Fruit fly (Drosophila melanogaster) whole organism, embryonic: ENCODE measurements around the gene Hmbs.

Experiments used
- Abd-B ChIP-seq: fragments of 200-800 bp; sonication (Bioruptor generic); optimal IDR thresholded peaks from 2 replicates; lab custom pipeline; 2018; ENCODE audit warnings: missing biosample characterization, mild to moderate bottlenecking, missing genetic modification characterization, moderate library complexity
- Atf6 ChIP-seq: fragments of 200-800 bp; sonication (Bioruptor generic); IDR thresholded peaks from 2 replicates; pipeline ENCODE4 v1.3.6; 2022; ENCODE audit warnings: missing biosample characterization, missing genetic modification characterization
- B-H1 ChIP-seq: fragments of 200-800 bp; sonication (Bioruptor generic); IDR thresholded peaks from 3 replicates; pipeline ENCODE4 v1.3.6; 2022; ENCODE audit warnings: missing biosample characterization, missing genetic modification characterization
- CG11398 ChIP-seq: fragments of 200-800 bp; sonication (Bioruptor generic); optimal IDR thresholded peaks from 2 replicates; lab custom pipeline; 2016; ENCODE audit warnings: missing biosample characterization, missing genetic modification characterization
- CG11695 ChIP-seq: fragments of 200-800 bp; sonication (Bioruptor generic); IDR thresholded peaks from 3 replicates; pipeline ENCODE4 v1.3.6; 2022; ENCODE audit warnings: missing biosample characterization, missing genetic modification characterization
- CG11696 ChIP-seq: fragments of 200-800 bp; sonication (Bioruptor generic); IDR thresholded peaks from 2 replicates; pipeline ENCODE4 v1.3.6; 2022; ENCODE audit warnings: missing biosample characterization, missing genetic modification characterization
- CG12659 ChIP-seq: fragments of 200-800 bp; sonication (Bioruptor generic); optimal IDR thresholded peaks from 3 replicates; lab custom pipeline; 2017; ENCODE audit warnings: mild to moderate bottlenecking, missing biosample characterization, missing genetic modification reagents, missing genetic modification characterization
- CG14860 ChIP-seq: fragments of 200-800 bp; sonication (Bioruptor generic); IDR thresholded peaks from 3 replicates; pipeline ENCODE4 v1.3.6; 2022; ENCODE audit warnings: missing biosample characterization, missing genetic modification characterization; ENCODE audit not compliant: partially characterized antibody
- CG1602 ChIP-seq: fragments of 200-800 bp; sonication (Bioruptor generic); optimal IDR thresholded peaks from 3 replicates; lab custom pipeline; 2016; ENCODE audit warnings: missing biosample characterization, missing genetic modification characterization
- CG17359 ChIP-seq: fragments of 200-800 bp; sonication (Bioruptor generic); optimal IDR thresholded peaks from 3 replicates; lab custom pipeline; 2018; ENCODE audit warnings: missing biosample characterization, mild to moderate bottlenecking, missing genetic modification characterization, moderate library complexity
- CG17802 ChIP-seq: fragments of 200-800 bp; sonication (Bioruptor generic); optimal IDR thresholded peaks from 2 replicates; lab custom pipeline; 2018; ENCODE audit warnings: missing biosample characterization, mild to moderate bottlenecking, missing genetic modification characterization, moderate library complexity
- CG18764 ChIP-seq: fragments of 200-800 bp; sonication (Bioruptor generic); optimal IDR thresholded peaks from 3 replicates; lab custom pipeline; 2016; ENCODE audit warnings: missing biosample characterization, missing genetic modification characterization
- CG2202 ChIP-seq: fragments of 200-800 bp; sonication (Bioruptor generic); optimal IDR thresholded peaks from 2 replicates; lab custom pipeline; 2018; ENCODE audit warnings: missing biosample characterization, mild to moderate bottlenecking, missing genetic modification characterization
- CG2678 ChIP-seq: fragments of 200-800 bp; sonication (Bioruptor generic); optimal IDR thresholded peaks from 3 replicates; lab custom pipeline; 2019; ENCODE audit warnings: missing biosample characterization, mild to moderate bottlenecking, missing genetic modification characterization, moderate library complexity
- CG31365 ChIP-seq: fragments of 200-800 bp; sonication (Bioruptor generic); optimal IDR thresholded peaks from 2 replicates; lab custom pipeline; 2018; ENCODE audit warnings: missing biosample characterization, mild to moderate bottlenecking, missing genetic modification characterization
- CG3838 ChIP-seq: fragments of 200-800 bp; sonication (Bioruptor generic); optimal IDR thresholded peaks from 3 replicates; lab custom pipeline; 2016; ENCODE audit warnings: missing biosample characterization, missing genetic modification characterization
- CG4282 ChIP-seq: fragments of 200-800 bp; sonication (Bioruptor generic); optimal IDR thresholded peaks from 2 replicates; lab custom pipeline; 2016; ENCODE audit warnings: missing biosample characterization, missing genetic modification characterization
- CG4707 ChIP-seq: fragments of 200-800 bp; sonication (Bioruptor generic); optimal IDR thresholded peaks from 2 replicates; lab custom pipeline; 2018; ENCODE audit warnings: missing biosample characterization, mild to moderate bottlenecking, missing genetic modification characterization, moderate library complexity
- CG6175 ChIP-seq: fragments of 200-800 bp; sonication (Bioruptor generic); IDR thresholded peaks from 3 replicates; pipeline ENCODE4 v1.3.6; 2022; ENCODE audit warnings: missing biosample characterization, missing genetic modification characterization
- CG6272 ChIP-seq: fragments of 200-800 bp; sonication (Bioruptor generic); IDR thresholded peaks from 2 replicates; pipeline ENCODE4 v1.3.6; 2022; ENCODE audit warnings: missing biosample characterization, missing genetic modification characterization
- CG6683 ChIP-seq: fragments of 200-800 bp; sonication (Bioruptor generic); optimal IDR thresholded peaks from 2 replicates; lab custom pipeline; 2017; ENCODE audit warnings: missing biosample characterization, mild to moderate bottlenecking, missing genetic modification characterization, missing genetic modification reagents
- CG8924 ChIP-seq: fragments of 200-800 bp; optimal IDR thresholded peaks from 3 replicates; lab custom pipeline; 2019; ENCODE audit warnings: missing biosample characterization, mild to moderate bottlenecking, missing genetic modification characterization, moderate library complexity
- CHES-1-like ChIP-seq: fragments of 200-800 bp; sonication (Bioruptor generic); optimal IDR thresholded peaks from 2 replicates; lab custom pipeline; 2016; ENCODE audit warnings: missing biosample characterization, missing genetic modification characterization
- CTCF ChIP-seq: fragments of 200-800 bp; sonication (Bioruptor generic); optimal IDR thresholded peaks from 2 replicates; lab custom pipeline; 2017; ENCODE audit warnings: missing biosample characterization, mild to moderate bottlenecking, missing genetic modification characterization, moderate library complexity
- Camta ChIP-seq: fragments of 200-800 bp; sonication (Bioruptor generic); optimal IDR thresholded peaks from 2 replicates; lab custom pipeline; 2016; ENCODE audit warnings: missing biosample characterization, missing genetic modification characterization
- CrebB ChIP-seq: fragments of 200-800 bp; sonication (Bioruptor generic); optimal IDR thresholded peaks from 3 replicates; lab custom pipeline; 2018; ENCODE audit warnings: missing biosample characterization, mild to moderate bottlenecking, missing genetic modification characterization
- Dll ChIP-seq: fragments of 200-800 bp; sonication (Bioruptor generic); IDR thresholded peaks from 4 replicates; pipeline ENCODE4 v1.3.6; 2022; ENCODE audit warnings: missing biosample characterization, missing genetic modification characterization; ENCODE audit not compliant: partially characterized antibody
- Hand ChIP-seq: fragments of 200-800 bp; sonication (Bioruptor generic); optimal IDR thresholded peaks from 2 replicates; lab custom pipeline; 2017; ENCODE audit warnings: mild to moderate bottlenecking, missing biosample characterization, missing genetic modification reagents, missing genetic modification characterization
- HmgZ ChIP-seq: fragments of 200-800 bp; sonication (Bioruptor generic); optimal IDR thresholded peaks from 2 replicates; lab custom pipeline; 2018; ENCODE audit warnings: missing biosample characterization, mild to moderate bottlenecking, missing genetic modification characterization
- Hr51 ChIP-seq, 2 experiments: fragments of 200-800 bp; sonication (Bioruptor generic); optimal IDR thresholded peaks; 2 replicates in 1 of 2; 3 replicates in 1 of 2; lab custom pipeline; 2016 to 2018; ENCODE audit warnings: missing biosample characterization in 2 of 2, missing genetic modification characterization in 2 of 2, mild to moderate bottlenecking in 1 of 2, moderate library complexity in 1 of 2
- Hr78 ChIP-seq, 2 experiments: fragments of 200-800 bp in 1 of 2; fragments of >200 bp in 1 of 2; sonication (Bioruptor generic) in 1 of 2; optimal IDR thresholded peaks; 2 replicates each; lab custom pipeline; 2017 to 2019; ENCODE audit warnings: missing biosample characterization in 2 of 2, missing genetic modification characterization in 2 of 2, mild to moderate bottlenecking in 1 of 2, moderate library complexity in 1 of 2
- Lim3 ChIP-seq: fragments of 200-800 bp; sonication (Bioruptor generic); IDR thresholded peaks from 2 replicates; pipeline ENCODE4 v1.3.6; 2022; ENCODE audit warnings: missing biosample characterization, missing genetic modification characterization
- NK7.1 ChIP-seq: fragments of 200-800 bp; sonication (Bioruptor generic); optimal IDR thresholded peaks from 3 replicates; lab custom pipeline; 2016; ENCODE audit warnings: missing biosample characterization, missing genetic modification characterization
- Opbp ChIP-seq: fragments of 200-800 bp; sonication (Bioruptor generic); IDR thresholded peaks from 3 replicates; pipeline ENCODE4 v1.3.6; 2022; ENCODE audit warnings: missing biosample characterization, missing genetic modification characterization; ENCODE audit not compliant: partially characterized antibody
- ase ChIP-seq: fragments of 200-800 bp; sonication (Bioruptor generic); IDR thresholded peaks from 3 replicates; pipeline ENCODE4 v1.3.6; 2022; ENCODE audit warnings: missing biosample characterization, missing genetic modification characterization
- disco-r ChIP-seq: fragments of 200-800 bp; sonication (Bioruptor generic); optimal IDR thresholded peaks from 2 replicates; lab custom pipeline; 2016; ENCODE audit warnings: missing biosample characterization, missing genetic modification characterization
- dmrt11E ChIP-seq: fragments of 200-800 bp; sonication (Bioruptor generic); optimal IDR thresholded peaks from 3 replicates; lab custom pipeline; 2018; ENCODE audit warnings: missing biosample characterization, mild to moderate bottlenecking, missing genetic modification characterization, moderate library complexity
- exex ChIP-seq: fragments of 200-800 bp; sonication (Bioruptor generic); optimal IDR thresholded peaks from 4 replicates; lab custom pipeline; 2018; ENCODE audit warnings: missing biosample characterization, mild to moderate bottlenecking, missing genetic modification characterization, moderate library complexity
- grau ChIP-seq: fragments of 200-800 bp; optimal IDR thresholded peaks from 3 replicates; lab custom pipeline; 2019; ENCODE audit warnings: missing biosample characterization, mild to moderate bottlenecking, missing genetic modification characterization, moderate library complexity
- gro ChIP-seq: fragments of 200-800 bp; sonication (Bioruptor generic); optimal IDR thresholded peaks from 2 replicates; lab custom pipeline; 2016; ENCODE audit warnings: missing biosample characterization, missing genetic modification characterization
- hb ChIP-seq: fragments of 200-800 bp; sonication (Bioruptor generic); IDR thresholded peaks from 3 replicates; pipeline ENCODE4 v1.3.6; 2022; ENCODE audit warnings: missing biosample characterization, missing genetic modification characterization; ENCODE audit not compliant: partially characterized antibody
- her ChIP-seq: fragments of 200-800 bp; sonication (Bioruptor generic); optimal IDR thresholded peaks from 2 replicates; lab custom pipeline; 2016; ENCODE audit warnings: missing biosample characterization, missing genetic modification characterization
- nerfin-1 ChIP-seq: fragments of 200-800 bp; sonication (Bioruptor generic); optimal IDR thresholded peaks from 3 replicates; lab custom pipeline; 2019; ENCODE audit warnings: missing biosample characterization, mild to moderate bottlenecking, missing genetic modification characterization, moderate library complexity
- pan ChIP-seq, 4 experiments: fragments of >200 bp in 3 of 4; fragments of 200-800 bp in 1 of 4; sonication (Bioruptor generic) in 1 of 4; optimal IDR thresholded peaks in 3 of 4; IDR thresholded peaks in 1 of 4; 2 replicates each; pipeline versions ENCODE4 v1.3.6 to Lab custom; 2017 to 2022; ENCODE audit warnings: missing biosample characterization in 2 of 4, missing genetic modification characterization in 2 of 4, mixed read lengths in 1 of 4
- ro ChIP-seq: fragments of 200-800 bp; sonication (Bioruptor generic); IDR thresholded peaks from 2 replicates; pipeline ENCODE4 v1.3.6; 2022; ENCODE audit warnings: missing biosample characterization, missing genetic modification characterization
- sens ChIP-seq: fragments of 200-800 bp; sonication (Bioruptor generic); peaks from one replicate; lab custom pipeline; 2016; ENCODE audit warnings: missing biosample characterization, missing genetic modification characterization
- vfl ChIP-seq: fragments of 200-800 bp; sonication (Bioruptor generic); optimal IDR thresholded peaks from 2 replicates; lab custom pipeline; 2016; ENCODE audit warnings: missing biosample characterization, missing genetic modification characterization
- zen ChIP-seq: fragments of 200-800 bp; sonication (Bioruptor generic); optimal IDR thresholded peaks from 3 replicates; lab custom pipeline; 2018; ENCODE audit warnings: missing biosample characterization, mild to moderate bottlenecking, missing genetic modification characterization, moderate library complexity

Hmbs gene

dm6 chr3L:1349942-1350923 lies 15.5 kb downstream of the Hmbs start (continued):
- TF ChIP-seq gro (GFP tag; lab: Kevin White, UChicago) (peak; percentile 34), zen (peak; percentile 13), Hr78 (GFP tag; optimal IDR thresholded peaks at IDR 0.05; lab: Kevin White, UChicago) (no peak), nerfin-1 (peak; percentile 15), grau (tag; lab: Kevin White, UChicago) (peak; percentile 42), hb (GFP tag; lab: Robert Waterston, UW) (peak; percentile 98), B-H1 (GFP tag; lab: Robert Waterston, UW) (no peak), exex (no peak), CG11695 (GFP tag; lab: Robert Waterston, UW) (no peak), CG11696 (GFP tag; lab: Robert Waterston, UW) (no peak), disco-r (GFP tag; lab: Kevin White, UChicago) (no peak), NK7.1 (GFP tag; lab: Kevin White, UChicago) (no peak), CTCF (no peak), CG31365 (tag; lab: Kevin White, UChicago) (no peak), CG2202 (tag; lab: Kevin White, UChicago) (no peak), Atf6 (GFP tag; lab: Robert Waterston, UW) (no peak), Opbp (GFP tag; lab: Robert Waterston, UW) (peak; percentile 98), ro (GFP tag; lab: Robert Waterston, UW) (no peak), her (GFP tag; lab: Kevin White, UChicago) (peak; percentile 20), Camta (peak; percentile 38), CG6683 (GFP tag; lab: Kevin White, UChicago) (no peak), Lim3 (no peak), HmgZ (tag; lab: Kevin White, UChicago) (peak; percentile 40), dmrt11E (tag; lab: Kevin White, UChicago) (no peak), sens (peak; percentile 77), CG2678 (tag; lab: Kevin White, UChicago) (peak; percentile 53), Dll (peak; percentile 98), Hand (no peak), pan (optimal IDR thresholded peaks at IDR 0.05; lab: Kevin White, UChicago) (no peak), pan (GFP tag; optimal IDR thresholded peaks at IDR 0.05 in 1 of 2, IDR thresholded peaks at IDR 0.05 in 1 of 2) (no peak), CG1602 (peak; percentile 40), CG3838 (GFP tag; lab: Kevin White, UChicago) (no peak), CG11398 (GFP tag; lab: Kevin White, UChicago) (no peak), CHES-1-like (GFP tag; lab: Kevin White, UChicago) (peak; percentile 52), CG14860 (peak; percentile 98), CG6175 (GFP tag; lab: Robert Waterston, UW) (no peak), CG18764 (no peak), CG12659 (GFP tag; lab: Kevin White, UChicago) (peak; percentile 60), Hr51 (GFP tag; optimal IDR thresholded peaks at IDR 0.05; lab: Kevin White, UChicago) (peak in 1 of 2 experiments; percentile 43), CG17359 (tag; lab: Kevin White, UChicago) (peak; percentile 19), CG6272 (GFP tag; lab: Robert Waterston, UW) (peak; percentile 57), CG4707 (GFP tag; lab: Kevin White, UChicago) (no peak), CrebB (tag; lab: Kevin White, UChicago) (no peak), Abd-B (no peak), CG4282 (GFP tag; lab: Kevin White, UChicago) (no peak), vfl (GFP tag; lab: Kevin White, UChicago) (no peak), CG8924 (peak; percentile 42), ase (no peak), CG17802 (tag; lab: Kevin White, UChicago) (no peak)
